Fruit fly (Drosophila melanogaster): ENCODE data around the gene MSAmiP.

The MSAmiP gene

DNA sequence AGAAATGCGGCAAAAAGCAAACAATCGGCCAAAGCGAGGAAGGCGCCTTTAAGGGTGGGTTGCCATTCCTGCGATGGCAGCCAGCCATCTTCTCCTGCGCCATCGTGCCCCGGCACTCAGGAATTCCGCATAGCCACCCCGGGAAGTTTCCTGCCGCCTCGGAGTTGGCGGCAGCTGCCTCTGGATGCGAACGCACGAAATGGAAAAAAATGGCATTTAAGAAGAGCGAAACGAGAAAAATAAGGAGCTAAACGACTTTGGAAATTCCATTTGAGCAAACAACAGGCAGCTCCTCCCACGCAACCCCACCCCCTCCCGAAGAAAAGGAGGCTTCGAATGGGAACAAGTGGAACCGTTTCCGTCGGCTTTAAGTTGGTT lies 101.5 kb downstream of the MSAmiP start:
- TF ChIP-seq CG13204 (GFP tag; optimal IDR thresholded peaks at IDR 0.05) (no peak), Ets98B (GFP tag; IDR thresholded peaks at IDR 0.05) (no peak), CG10348 (GFP tag; IDR thresholded peaks at IDR 0.05) (no peak), CG8159 (tag; optimal IDR thresholded peaks at IDR 0.05) (no peak), CG14655 (GFP tag; optimal IDR thresholded peaks at IDR 0.05) (no peak), CG12605 (GFP tag; IDR thresholded peaks at IDR 0.05) (no peak), fd96Ca (GFP tag; IDR thresholded peaks at IDR 0.05) (no peak), rn (GFP tag; IDR thresholded peaks at IDR 0.05) (no peak), CG32121 (GFP tag; IDR thresholded peaks at IDR 0.05) (no peak), CG15710 (tag; optimal IDR thresholded peaks at IDR 0.05) (no peak), EcR (GFP tag; optimal IDR thresholded peaks at IDR 0.05) (no peak), D1 (tag; optimal IDR thresholded peaks at IDR 0.05) (no peak)

DNA sequence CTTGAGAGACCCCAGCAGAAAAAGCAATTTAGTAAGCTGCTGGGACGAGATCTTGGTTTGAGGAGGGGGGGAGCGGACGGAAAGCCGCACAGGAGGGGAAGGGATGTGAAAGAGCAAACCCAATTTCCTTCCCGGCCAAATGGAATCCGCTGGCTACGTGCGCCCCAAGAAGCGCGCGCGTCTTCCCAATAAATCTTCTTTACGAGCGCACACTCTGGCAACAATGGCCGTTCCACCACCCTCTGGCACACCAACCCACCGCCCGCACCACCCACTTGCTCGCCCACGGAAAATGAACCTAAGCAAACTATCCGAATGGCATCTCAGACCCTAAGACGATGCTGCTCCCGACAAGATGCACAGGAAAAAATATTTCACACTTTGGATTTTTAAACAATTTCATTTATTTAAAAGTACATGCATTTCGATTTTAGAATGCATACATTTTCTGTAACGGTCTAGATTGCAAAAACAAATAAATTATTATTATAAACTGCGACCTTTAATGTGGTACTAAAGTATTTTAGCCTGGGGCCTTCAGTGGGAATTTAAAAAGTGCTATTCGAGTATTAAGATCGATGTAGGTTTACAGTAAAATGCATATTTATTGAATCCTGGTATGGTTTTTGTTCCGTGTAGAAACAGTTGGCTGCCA lies 102.0 kb downstream of the MSAmiP start:
- TF ChIP-seq Snoo (tag; optimal IDR thresholded peaks at IDR 0.05), result no peak

- TF ChIP-seq Pif1A (GFP tag; optimal IDR thresholded peaks at IDR 0.05) (no peak), CG10348 (GFP tag; IDR thresholded peaks at IDR 0.05) (no peak), CG12605 (GFP tag; IDR thresholded peaks at IDR 0.05) (no peak), rn (GFP tag; IDR thresholded peaks at IDR 0.05) (no peak), CG17806 (tag; optimal IDR thresholded peaks at IDR 0.05) (no peak), CG32121 (GFP tag; IDR thresholded peaks at IDR 0.05) (no peak), CG13204 (GFP tag; optimal IDR thresholded peaks at IDR 0.05) (no peak), CG8159 (tag; optimal IDR thresholded peaks at IDR 0.05) (no peak), Pif1B (GFP tag; optimal IDR thresholded peaks at IDR 0.05) (no peak), CG34367 (tag; optimal IDR thresholded peaks at IDR 0.05) (no peak), CG9948 (tag; optimal IDR thresholded peaks at IDR 0.05) (no peak), gl (tag; optimal IDR thresholded peaks at IDR 0.05) (no peak), CG15710 (tag; optimal IDR thresholded peaks at IDR 0.05) (no peak), CG4496 (GFP tag; IDR thresholded peaks at IDR 0.05) (no peak), Snoo (tag; optimal IDR thresholded peaks at IDR 0.05) (no peak)
These were observed 103.5 kb downstream of the MSAmiP start for dm6 chr3R:16792586-16792985.

- TF ChIP-seq CG9948 (tag; optimal IDR thresholded peaks at IDR 0.05) (no peak), Pif1A (GFP tag; optimal IDR thresholded peaks at IDR 0.05) (no peak), CG10348 (GFP tag; IDR thresholded peaks at IDR 0.05) (no peak), gl (tag; optimal IDR thresholded peaks at IDR 0.05) (no peak), CG4496 (GFP tag; IDR thresholded peaks at IDR 0.05) (no peak), rn (GFP tag; IDR thresholded peaks at IDR 0.05) (no peak), CG13204 (GFP tag; optimal IDR thresholded peaks at IDR 0.05) (no peak), CG34367 (tag; optimal IDR thresholded peaks at IDR 0.05) (no peak)
These were observed 104.5 kb downstream of the MSAmiP start for dm6 chr3R:16791619-16792018.

dm6 chr3R:16788011-16788410 lies 108.1 kb downstream of the MSAmiP start, which contains the start of gene Glut3:
Gene Glut3 (plus strand): TSS chr3R:16788311.
- no peak for TF ChIP-seq CG17806 (tag; optimal IDR thresholded peaks at IDR 0.05)
- no peak for TF ChIP-seq CG8301 (tag; optimal IDR thresholded peaks at IDR 0.05)
- TF ChIP-seq CG9948 (tag; optimal IDR thresholded peaks at IDR 0.05), result no peak
- TF ChIP-seq Ets98B (GFP tag; IDR thresholded peaks at IDR 0.05), result no peak
- TF ChIP-seq CG4496 (GFP tag; IDR thresholded peaks at IDR 0.05), result no peak
- TF ChIP-seq rn (GFP tag; IDR thresholded peaks at IDR 0.05), result no peak
- TF ChIP-seq Snoo (tag; optimal IDR thresholded peaks at IDR 0.05), result no peak
- TF ChIP-seq CG13204 (GFP tag; optimal IDR thresholded peaks at IDR 0.05), result no peak

dm6 chr3R:16787378-16787777 lies 108.7 kb downstream of the MSAmiP start:
- TF ChIP-seq EcR (GFP tag; optimal IDR thresholded peaks at IDR 0.05) (no peak), CG34367 (tag; optimal IDR thresholded peaks at IDR 0.05) (no peak), Snoo (tag; optimal IDR thresholded peaks at IDR 0.05) (no peak), rn (GFP tag; IDR thresholded peaks at IDR 0.05) (no peak), CG8159 (tag; optimal IDR thresholded peaks at IDR 0.05) (no peak), D1 (tag; optimal IDR thresholded peaks at IDR 0.05) (no peak), CG17806 (tag; optimal IDR thresholded peaks at IDR 0.05) (no peak), CG15710 (tag; optimal IDR thresholded peaks at IDR 0.05) (no peak), Pif1A (GFP tag; optimal IDR thresholded peaks at IDR 0.05) (no peak), CG13204 (GFP tag; optimal IDR thresholded peaks at IDR 0.05) (no peak), Pif1B (GFP tag; optimal IDR thresholded peaks at IDR 0.05) (no peak)

dm6 chr3R:16785056-16785455 lies 111.0 kb downstream of the MSAmiP start:
- no peak for TF ChIP-seq CG9948 (tag; optimal IDR thresholded peaks at IDR 0.05)
- TF ChIP-seq gl (tag; optimal IDR thresholded peaks at IDR 0.05), result no peak
- TF ChIP-seq CG32121 (GFP tag; IDR thresholded peaks at IDR 0.05), result no peak
- TF ChIP-seq CG14655 (GFP tag; optimal IDR thresholded peaks at IDR 0.05), result no peak
- TF ChIP-seq CG10348 (GFP tag; IDR thresholded peaks at IDR 0.05), result no peak
- no peak for TF ChIP-seq CG8301 (tag; optimal IDR thresholded peaks at IDR 0.05)
- no peak for TF ChIP-seq CG17806 (tag; optimal IDR thresholded peaks at IDR 0.05)
- no peak for TF ChIP-seq CG13204 (GFP tag; optimal IDR thresholded peaks at IDR 0.05)
- TF ChIP-seq CG34367 (tag; optimal IDR thresholded peaks at IDR 0.05), result no peak
- no peak for TF ChIP-seq EcR (GFP tag; optimal IDR thresholded peaks at IDR 0.05)
- TF ChIP-seq CG15710 (tag; optimal IDR thresholded peaks at IDR 0.05), result no peak
- no peak for TF ChIP-seq CG8159 (tag; optimal IDR thresholded peaks at IDR 0.05)
- TF ChIP-seq Pif1A (GFP tag; optimal IDR thresholded peaks at IDR 0.05), result no peak
- TF ChIP-seq fd96Ca (GFP tag; IDR thresholded peaks at IDR 0.05), result no peak
- TF ChIP-seq Snoo (tag; optimal IDR thresholded peaks at IDR 0.05), result no peak
- no peak for TF ChIP-seq CG4496 (GFP tag; IDR thresholded peaks at IDR 0.05)
